Worm (Caenorhabditis elegans) whole organism, early embryonic: ENCODE data around the gene ZK1128.3.

Experiments used
- B0310.2 ChIP-seq: sonication (generic microtip); optimal IDR thresholded peaks from 2 replicates; lab custom pipeline; 2016; ENCODE audit warnings: mild to moderate bottlenecking, missing genetic modification characterization, missing compliant biosample characterization
- F13C5.2 ChIP-seq: sonication (generic microtip); optimal IDR thresholded peaks from 2 replicates; lab custom pipeline; 2017; ENCODE audit warnings: mild to moderate bottlenecking, missing genetic modification characterization, inconsistent platforms, missing compliant biosample characterization
- aly-1 ChIP-seq: sonication (generic microtip); optimal IDR thresholded peaks from 2 replicates; lab custom pipeline; 2016; ENCODE audit warnings: missing genetic modification characterization, missing compliant biosample characterization
- ama-1 ChIP-seq: fragments of 150-350 bp; optimal IDR thresholded peaks from 2 replicates; lab custom pipeline; 2014
- ceh-13 ChIP-seq: fragments of 200-800 bp; sonication (Bioruptor generic); optimal IDR thresholded peaks from 2 replicates; lab custom pipeline; 2018; ENCODE audit warnings: mild to moderate bottlenecking, missing genetic modification characterization, missing compliant biosample characterization
- ceh-36 ChIP-seq: sonication (generic microtip); optimal IDR thresholded peaks from 2 replicates; lab custom pipeline; 2016; ENCODE audit warnings: missing genetic modification characterization, inconsistent platforms, missing compliant biosample characterization
- ets-7 ChIP-seq: sonication (generic microtip); optimal IDR thresholded peaks from 2 replicates; lab custom pipeline; 2016; ENCODE audit warnings: missing genotype, missing genetic modification characterization, missing compliant biosample characterization
- flt-1 ChIP-seq: fragments of 200-800 bp; sonication (Bioruptor generic); IDR thresholded peaks from 2 replicates; pipeline ENCODE4 v1.3.6; 2022; ENCODE audit warnings: missing genetic modification characterization, missing compliant biosample characterization
- hmbx-1 ChIP-seq: sonication (generic microtip); optimal IDR thresholded peaks from 2 replicates; lab custom pipeline; 2016; ENCODE audit warnings: mild to moderate bottlenecking, missing genetic modification characterization, missing compliant biosample characterization
- hmg-4 ChIP-seq: fragments of 200-800 bp; sonication (Bioruptor generic); optimal IDR thresholded peaks from 2 replicates; lab custom pipeline; 2018; ENCODE audit warnings: mild to moderate bottlenecking, missing genetic modification characterization, missing compliant biosample characterization
- hnd-1 ChIP-seq: sonication (generic microtip); optimal IDR thresholded peaks from 2 replicates; lab custom pipeline; 2016; ENCODE audit warnings: missing genetic modification characterization, missing compliant biosample characterization
- pes-1 ChIP-seq: fragments of 200-800 bp; sonication (Bioruptor generic); IDR thresholded peaks from 2 replicates; pipeline ENCODE4 v1.3.6; 2022; ENCODE audit warnings: missing genetic modification reagents, missing genetic modification characterization, missing compliant biosample characterization
- scrt-1 ChIP-seq: fragments of 200-800 bp; sonication (Bioruptor generic); IDR thresholded peaks from 2 replicates; pipeline ENCODE4 v1.3.6; 2022; ENCODE audit warnings: missing genetic modification characterization, missing compliant biosample characterization
- sea-1 ChIP-seq: fragments of 200-800 bp; sonication (Bioruptor generic); conservative IDR thresholded peaks from 2 replicates; pipeline ENCODE4 v1.3.6; 2022; ENCODE audit warnings: missing genetic modification characterization, missing compliant biosample characterization
- tbx-11 ChIP-seq: fragments of 200-800 bp; sonication (Bioruptor generic); IDR thresholded peaks from 2 replicates; pipeline ENCODE4 v1.3.6; 2022; ENCODE audit warnings: missing genetic modification characterization, missing compliant biosample characterization
- tbx-37 ChIP-seq: fragments of 200-800 bp; sonication (Bioruptor generic); conservative IDR thresholded peaks from 2 replicates; pipeline ENCODE4 v1.3.6; 2022; ENCODE audit warnings: missing genetic modification reagents, missing genetic modification characterization, missing compliant biosample characterization
- tra-4 ChIP-seq: sonication (generic microtip); optimal IDR thresholded peaks from 2 replicates; lab custom pipeline; 2017; ENCODE audit warnings: missing genetic modification characterization, missing compliant biosample characterization

The ZK1128.3 gene

ce11 chrIII:10151719-10152118 is 33.0 kb upstream of the ZK1128.3 start:
- no peak for TF ChIP-seq tra-4
- TF ChIP-seq scrt-1 (GFP tag; lab: Robert Waterston, UW): 0 out of 2 replicates have a peak, but pooled peaks have one; percentile 33
- no peak for TF ChIP-seq tbx-37 (GFP tag; lab: Robert Waterston, UW)
- TF ChIP-seq pes-1 (GFP tag; lab: Robert Waterston, UW): no peak
- no peak for TF ChIP-seq hmg-4 (GFP tag; lab: Kevin White, UChicago)
- no peak for TF ChIP-seq ets-7 (tag; lab: Kevin White, UChicago)
- no peak for TF ChIP-seq hnd-1 (tag; lab: Kevin White, UChicago)

ce11 chrIII:10150710-10151109 is 32.0 kb upstream of the ZK1128.3 start:
- TF ChIP-seq ceh-36 (tag; lab: Kevin White, UChicago) (no peak), B0310.2 (tag; lab: Kevin White, UChicago) (no peak), ceh-13 (GFP tag; lab: Kevin White, UChicago) (no peak), scrt-1 (GFP tag; lab: Robert Waterston, UW) (no peak), hmg-4 (GFP tag; lab: Kevin White, UChicago) (no peak), flt-1 (no peak), aly-1 (tag; lab: Kevin White, UChicago) (no peak), hnd-1 (tag; lab: Kevin White, UChicago) (no peak), F13C5.2 (tag; lab: Kevin White, UChicago) (no peak), hmbx-1 (no peak), tbx-11 (GFP tag; lab: Robert Waterston, UW) (no peak), tra-4 (no peak)

- no peak for TF ChIP-seq ceh-13 (GFP tag; lab: Kevin White, UChicago)
- no peak for TF ChIP-seq B0310.2 (tag; lab: Kevin White, UChicago)
Observed at ce11 chrIII:10149910-10150309, 31.2 kb upstream of the ZK1128.3 start.

- TF ChIP-seq pes-1 (GFP tag; lab: Robert Waterston, UW): no peak
Observed at ce11 chrIII:10146701-10147100, 28.0 kb upstream of the ZK1128.3 start, which contains the start of gene K08E5.1. Gene K08E5.1 (minus strand): TSS chrIII:10146801.

- TF ChIP-seq tra-4 (no peak), hnd-1 (tag; lab: Kevin White, UChicago) (no peak)
Observed at ce11 chrIII:10140732-10141131, 22.0 kb upstream of the ZK1128.3 start, which contains the start of gene K08E5.6. Gene K08E5.6 (plus strand): TSS chrIII:10141032.

- TF ChIP-seq tbx-11 (GFP tag; lab: Robert Waterston, UW) (no peak), hmbx-1 (no peak), ceh-13 (GFP tag; lab: Kevin White, UChicago) (no peak), ama-1 (lab: Kevin White, UChicago) (no peak), tra-4 (no peak), hmg-4 (GFP tag; lab: Kevin White, UChicago) (no peak), sea-1 (no peak), ets-7 (tag; lab: Kevin White, UChicago) (no peak), B0310.2 (tag; lab: Kevin White, UChicago) (no peak), tbx-37 (GFP tag; lab: Robert Waterston, UW) (no peak), hnd-1 (tag; lab: Kevin White, UChicago) (no peak), ceh-36 (tag; lab: Kevin White, UChicago) (no peak), scrt-1 (GFP tag; lab: Robert Waterston, UW) (no peak)
Observed at ce11 chrIII:10136778-10137177, 18.1 kb upstream of the ZK1128.3 start, which contains the start of gene ZK1128.7. Gene ZK1128.7 (plus strand): TSS chrIII:10137006.

- TF ChIP-seq sea-1: no peak
- TF ChIP-seq ama-1 (lab: Kevin White, UChicago): no peak
- no peak for TF ChIP-seq scrt-1 (GFP tag; lab: Robert Waterston, UW)
Observed at ce11 chrIII:10134517-10134916, 15.8 kb upstream of the ZK1128.3 start.

- no peak for TF ChIP-seq tra-4
- TF ChIP-seq ama-1 (lab: Kevin White, UChicago): no peak
- TF ChIP-seq tbx-37 (GFP tag; lab: Robert Waterston, UW): no peak
- no peak for TF ChIP-seq pes-1 (GFP tag; lab: Robert Waterston, UW)
- TF ChIP-seq F13C5.2 (tag; lab: Kevin White, UChicago): no peak
- no peak for TF ChIP-seq ceh-13 (GFP tag; lab: Kevin White, UChicago)
- no peak for TF ChIP-seq B0310.2 (tag; lab: Kevin White, UChicago)
Observed at ce11 chrIII:10132495-10133450, 14.1 kb upstream of the ZK1128.3 start.

ce11 chrIII:10126375-10126774 is 7.7 kb upstream of the ZK1128.3 start:
- TF ChIP-seq tra-4 (no peak), ceh-36 (tag; lab: Kevin White, UChicago) (no peak), pes-1 (GFP tag; lab: Robert Waterston, UW) (no peak), hnd-1 (tag; lab: Kevin White, UChicago) (no peak), sea-1 (no peak), ama-1 (lab: Kevin White, UChicago) (no peak), flt-1 (no peak), ets-7 (tag; lab: Kevin White, UChicago) (no peak), B0310.2 (tag; lab: Kevin White, UChicago) (no peak), aly-1 (tag; lab: Kevin White, UChicago) (no peak), hmbx-1 (no peak), tbx-37 (GFP tag; lab: Robert Waterston, UW) (no peak), tbx-11 (GFP tag; lab: Robert Waterston, UW) (no peak), F13C5.2 (tag; lab: Kevin White, UChicago) (no peak), hmg-4 (GFP tag; lab: Kevin White, UChicago) (no peak), scrt-1 (GFP tag; lab: Robert Waterston, UW) (no peak), ceh-13 (GFP tag; lab: Kevin White, UChicago) (no peak)
